Worm (Caenorhabditis elegans) whole organism, young adult: ENCODE results near the gene D2085.7.

Experiments
- B0336.3 ChIP-seq: fragments of 200-800 bp; sonication (Bioruptor generic); IDR thresholded peaks from 2 replicates; pipeline ENCODE4 v1.3.6; 2022; ENCODE audit warnings: missing genetic modification characterization, missing compliant biosample characterization
- C06A6.2 ChIP-seq: fragments of 200-800 bp; sonication (Bioruptor generic); conservative IDR thresholded peaks from 2 replicates; pipeline ENCODE4 v1.3.6; 2022; ENCODE audit warnings: missing genetic modification characterization, missing compliant biosample characterization
- F55B11.4 ChIP-seq: sonication (generic microtip); optimal IDR thresholded peaks from 2 replicates; lab custom pipeline; 2016; ENCODE audit warnings: missing compliant biosample characterization, missing genetic modification characterization, borderline replicate concordance; ENCODE audit not compliant: insufficient read depth
- Y53G8AR.9 ChIP-seq: fragments of 200-800 bp; sonication (Bioruptor generic); conservative IDR thresholded peaks from 2 replicates; pipeline ENCODE4 v1.3.6; 2022; ENCODE audit warnings: missing genetic modification reagents, missing genetic modification characterization, missing compliant biosample characterization
- akir-1 ChIP-seq: fragments of 200-800 bp; sonication (Bioruptor generic); optimal IDR thresholded peaks from 2 replicates; lab custom pipeline; 2018; ENCODE audit warnings: mild to moderate bottlenecking, missing genetic modification characterization, moderate library complexity, missing compliant biosample characterization
- attf-3 ChIP-seq: fragments of 200-800 bp; sonication (Bioruptor generic); conservative IDR thresholded peaks from 2 replicates; pipeline ENCODE4 v1.3.6; 2022; ENCODE audit warnings: missing genetic modification reagents, missing genetic modification characterization, missing compliant biosample characterization
- cebp-1 ChIP-seq, 2 experiments: fragments of 200-800 bp in 1 of 2; sonication (Bioruptor generic) in 1 of 2; sonication (generic microtip) in 1 of 2; IDR thresholded peaks in 1 of 2; optimal IDR thresholded peaks in 1 of 2; 2 replicates each; pipeline versions ENCODE4 v1.3.6 to Lab custom; 2017 to 2022; ENCODE audit warnings: missing compliant biosample characterization in 2 of 2, missing genetic modification characterization in 2 of 2, mild to moderate bottlenecking in 1 of 2, missing genetic modification reagents in 1 of 2, moderate library complexity in 1 of 2
- ceh-27 ChIP-seq: fragments of 200-800 bp; sonication (Bioruptor generic); optimal IDR thresholded peaks from 2 replicates; lab custom pipeline; 2018; ENCODE audit warnings: mild to moderate bottlenecking, missing genetic modification characterization, moderate library complexity, missing compliant biosample characterization
- ceh-91 ChIP-seq: fragments of 200-800 bp; sonication (Bioruptor generic); IDR thresholded peaks from 2 replicates; pipeline ENCODE4 v1.3.6; 2022; ENCODE audit warnings: missing genetic modification reagents, missing genetic modification characterization, missing compliant biosample characterization
- die-1 ChIP-seq: sonication (generic microtip); optimal IDR thresholded peaks from 2 replicates; lab custom pipeline; 2016; ENCODE audit warnings: missing genotype, mild to moderate bottlenecking, missing genetic modification characterization, missing compliant biosample characterization
- dpl-1 ChIP-seq: fragments of 150-350 bp; optimal IDR thresholded peaks from 2 replicates; lab custom pipeline; 2014; ENCODE audit warnings: missing biosample characterization, missing genetic modification reagents, missing genetic modification characterization
- egrh-3 ChIP-seq: fragments of 200-800 bp; sonication (Bioruptor generic); IDR thresholded peaks from 2 replicates; pipeline ENCODE4 v1.3.6; 2022; ENCODE audit warnings: missing genetic modification reagents, missing genetic modification characterization, missing compliant biosample characterization
- ekl-4 ChIP-seq: fragments of 200-800 bp; sonication (Bioruptor generic); IDR thresholded peaks from 2 replicates; pipeline ENCODE4 v1.3.6; 2022; ENCODE audit warnings: missing genetic modification reagents, missing genetic modification characterization, missing compliant biosample characterization
- ets-4 ChIP-seq: fragments of 200-800 bp; sonication (Bioruptor generic); optimal IDR thresholded peaks from 2 replicates; lab custom pipeline; 2018; ENCODE audit warnings: mild to moderate bottlenecking, missing genetic modification characterization, missing compliant biosample characterization
- hmg-1.2 ChIP-seq: fragments of 200-800 bp; sonication (Bioruptor generic); IDR thresholded peaks from 2 replicates; pipeline ENCODE4 v1.3.6; 2022; ENCODE audit warnings: missing genetic modification reagents, missing genetic modification characterization, missing compliant biosample characterization
- hrde-1 ChIP-seq: sonication (generic microtip); optimal IDR thresholded peaks from 2 replicates; lab custom pipeline; 2016; ENCODE audit warnings: missing genetic modification characterization, mild to moderate bottlenecking, missing compliant biosample characterization, moderate library complexity, missing genotype, missing genetic modification reagents, borderline replicate concordance
- lag-1 ChIP-seq: fragments of 200-800 bp; sonication (Bioruptor generic); IDR thresholded peaks from 2 replicates; pipeline ENCODE4 v1.3.6; 2022; ENCODE audit warnings: missing genetic modification reagents, missing genetic modification characterization, missing compliant biosample characterization
- lin-35 ChIP-seq, 3 experiments: fragments of 150-350 bp in 2 of 3; sonication (generic microtip) in 1 of 3; optimal IDR thresholded peaks; 2 replicates each; lab custom pipeline; 2014 to 2018; ENCODE audit warnings: missing biosample characterization in 3 of 3, missing genetic modification characterization in 3 of 3, missing genetic modification reagents in 3 of 3
- lsl-1 ChIP-seq: fragments of 200-800 bp; sonication (Bioruptor generic); optimal IDR thresholded peaks from 2 replicates; lab custom pipeline; 2018; ENCODE audit warnings: mild to moderate bottlenecking, missing genetic modification characterization, moderate library complexity, missing compliant biosample characterization
- madf-3 ChIP-seq: fragments of 200-800 bp; sonication (Bioruptor generic); IDR thresholded peaks from 2 replicates; pipeline ENCODE4 v1.3.6; 2022; ENCODE audit warnings: missing genetic modification reagents, missing genetic modification characterization, missing compliant biosample characterization
- nfya-1 ChIP-seq: sonication (generic microtip); optimal IDR thresholded peaks from 2 replicates; lab custom pipeline; 2017; ENCODE audit warnings: antibody characterized with exemption, missing compliant biosample characterization, missing genetic modification characterization, borderline replicate concordance; ENCODE audit not compliant: insufficient read depth
- nhr-120 ChIP-seq: fragments of 200-800 bp; sonication (Bioruptor generic); IDR thresholded peaks from 2 replicates; pipeline ENCODE4 v1.3.6; 2022; ENCODE audit warnings: missing genetic modification characterization, missing compliant biosample characterization
- nhr-80 ChIP-seq: sonication (generic microtip); optimal IDR thresholded peaks from 2 replicates; lab custom pipeline; 2016; ENCODE audit warnings: missing genetic modification characterization, missing compliant biosample characterization
- nhr-90 ChIP-seq: sonication (generic microtip); optimal IDR thresholded peaks from 2 replicates; lab custom pipeline; 2016; ENCODE audit warnings: missing genotype, mild to moderate bottlenecking, missing genetic modification characterization, missing compliant biosample characterization
- pha-4 ChIP-seq: fragments of 150-350 bp; sonication (generic microtip); optimal IDR thresholded peaks from 2 replicates; lab custom pipeline; 2014; ENCODE audit warnings: missing biosample characterization, missing genetic modification reagents, missing genetic modification characterization
- rec-8 ChIP-seq, 2 experiments: sonication (generic microtip); optimal IDR thresholded peaks; 2 replicates each; lab custom pipeline; 2016; ENCODE audit warnings: mild to moderate bottlenecking in 2 of 2, missing genetic modification characterization in 2 of 2, missing genetic modification reagents in 2 of 2, missing genotype in 2 of 2, missing biosample characterization in 1 of 2, missing compliant biosample characterization in 1 of 2, moderate library complexity in 1 of 2
- sdz-38 ChIP-seq: sonication (generic microtip); optimal IDR thresholded peaks from 2 replicates; lab custom pipeline; 2016; ENCODE audit warnings: missing genotype, missing genetic modification characterization, missing compliant biosample characterization
- snpc-1.3 ChIP-seq: sonication (generic microtip); optimal IDR thresholded peaks from 2 replicates; lab custom pipeline; 2017; ENCODE audit warnings: missing genetic modification characterization, mild to moderate bottlenecking, missing compliant biosample characterization, antibody characterized with exemption, moderate library complexity, missing genotype, missing genetic modification reagents; ENCODE audit not compliant: insufficient read depth
- sptf-2 ChIP-seq: fragments of 200-800 bp; sonication (Bioruptor generic); optimal IDR thresholded peaks from 2 replicates; lab custom pipeline; 2018; ENCODE audit warnings: mild to moderate bottlenecking, missing genetic modification characterization, missing compliant biosample characterization
- tbx-9 ChIP-seq: sonication (generic microtip); optimal IDR thresholded peaks from 2 replicates; lab custom pipeline; 2016; ENCODE audit warnings: borderline replicate concordance, missing genetic modification characterization, inconsistent platforms, missing compliant biosample characterization
- tlf-1 ChIP-seq: fragments of 200-800 bp; sonication (Bioruptor generic); optimal IDR thresholded peaks from 2 replicates; lab custom pipeline; 2018; ENCODE audit warnings: mild to moderate bottlenecking, missing genetic modification characterization, missing compliant biosample characterization
- unc-62 ChIP-seq: fragments of 150-350 bp; optimal IDR thresholded peaks from 2 replicates; lab custom pipeline; 2014; ENCODE audit warnings: missing biosample characterization, missing genetic modification reagents, missing genetic modification characterization
- zim-3 ChIP-seq: sonication (generic microtip); optimal IDR thresholded peaks from 2 replicates; lab custom pipeline; 2017; ENCODE audit warnings: mild to moderate bottlenecking, missing genetic modification characterization, moderate library complexity, missing compliant biosample characterization
- ztf-28 ChIP-seq: fragments of 200-800 bp; sonication (Bioruptor generic); IDR thresholded peaks from 2 replicates; pipeline ENCODE4 v1.3.6; 2022; ENCODE audit warnings: missing genetic modification reagents, missing genetic modification characterization, missing compliant biosample characterization

The D2085.7 gene

ce11 chrII:8631766-8632165, 9.4 kb upstream of the D2085.7 start (continued):
- no peak for TF ChIP-seq ekl-4
- TF ChIP-seq F55B11.4 (tag; lab: Kevin White, UChicago), result no peak
- TF ChIP-seq ceh-91 (GFP tag; lab: Robert Waterston, UW), result no peak
- peak; percentile 13 for TF ChIP-seq lsl-1 (GFP tag; lab: Kevin White, UChicago)
- no peak for TF ChIP-seq C06A6.2 (GFP tag; lab: Robert Waterston, UW)
- no peak for TF ChIP-seq nhr-90
- TF ChIP-seq tlf-1 (GFP tag; lab: Kevin White, UChicago), result no peak
- TF ChIP-seq hrde-1 (tag; lab: Kevin White, UChicago), result no peak
- TF ChIP-seq unc-62, result no peak
- TF ChIP-seq tbx-9 (tag; lab: Kevin White, UChicago), result no peak
- no peak for TF ChIP-seq akir-1 (GFP tag; lab: Kevin White, UChicago)
- TF ChIP-seq nhr-80, result no peak
- no peak for TF ChIP-seq ztf-28
- no peak for TF ChIP-seq rec-8 (tag; optimal IDR thresholded peaks at IDR 0.05; lab: Kevin White, UChicago)
- TF ChIP-seq dpl-1, result no peak
- no peak for TF ChIP-seq cebp-1 (GFP tag; IDR thresholded peaks at IDR 0.05; lab: Robert Waterston, UW)
- no peak for TF ChIP-seq cebp-1 (tag; optimal IDR thresholded peaks at IDR 0.05; lab: Kevin White, UChicago)
- no peak for TF ChIP-seq attf-3
- no peak for TF ChIP-seq Y53G8AR.9 (GFP tag; lab: Robert Waterston, UW)
- TF ChIP-seq ceh-27, result no peak
- peak; percentile 34 for TF ChIP-seq die-1 (tag; lab: Kevin White, UChicago)
- no peak for TF ChIP-seq lag-1 (GFP tag; lab: Robert Waterston, UW)
- TF ChIP-seq sptf-2 (GFP tag; lab: Kevin White, UChicago), result peak; percentile 90
- TF ChIP-seq ets-4 (GFP tag; lab: Kevin White, UChicago), result no peak
- no peak for TF ChIP-seq egrh-3 (GFP tag; lab: Robert Waterston, UW)
- no peak for TF ChIP-seq pha-4
- no peak for TF ChIP-seq lin-35 (GFP tag; optimal IDR thresholded peaks at IDR 0.05; lab: Kevin White, UChicago)
- peak; percentile 37 for TF ChIP-seq snpc-1.3 (tag; lab: Kevin White, UChicago)
- TF ChIP-seq sdz-38, result no peak

DNA sequence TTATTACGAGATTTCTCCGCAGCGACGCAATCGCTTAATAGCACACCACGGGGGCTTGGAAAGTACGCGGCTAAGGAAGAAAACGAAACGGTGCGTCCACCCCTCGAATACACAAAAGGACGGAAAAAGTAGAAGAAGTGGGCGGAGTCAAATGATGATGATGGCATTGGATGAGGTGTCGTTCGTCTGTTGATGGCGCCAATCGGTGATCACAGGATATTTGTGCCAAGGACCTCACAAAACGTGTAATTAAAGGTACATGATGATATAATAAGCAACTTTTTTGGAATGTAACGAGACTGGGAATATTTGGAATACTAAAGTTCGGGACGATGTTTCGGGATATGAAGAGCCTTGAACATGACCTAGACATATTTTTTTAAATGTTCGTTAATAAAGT, 6.8 kb upstream of the D2085.7 start, which contains the start of gene cutl-12:
TSS of gene cutl-12 (minus strand) at position 101 of the 400 bp plus-strand sequence.
- TF ChIP-seq sdz-38 (no peak), zim-3 (tag; lab: Kevin White, UChicago) (no peak), nfya-1 (tag; lab: Kevin White, UChicago) (no peak), madf-3 (GFP tag; lab: Robert Waterston, UW) (0 out of 2 replicates have a peak, but pooled peaks have one; percentile 39)

ce11 chrII:8637615-8638014, 3.6 kb upstream of the D2085.7 start, which contains the start of gene vab-9:
vab-9 (minus strand) TSS chrII:8637715.
- TF ChIP-seq B0336.3 (GFP tag; lab: Robert Waterston, UW) (no peak), hmg-1.2 (GFP tag; lab: Robert Waterston, UW) (no peak), nhr-120 (GFP tag; lab: Robert Waterston, UW) (no peak)
